Worm (Caenorhabditis elegans) whole organism, mixed stage, embryonic: ENCODE measurements around the gene F42A10.7.

Experiments used
- M03D4.4 ChIP-seq: sonication (generic microtip); optimal IDR thresholded peaks from 2 replicates; lab custom pipeline; 2017; ENCODE audit warnings: mild to moderate bottlenecking, missing genetic modification characterization, missing compliant biosample characterization
- blmp-1 ChIP-seq: fragments of 150-350 bp; optimal IDR thresholded peaks from 2 replicates; lab custom pipeline; 2014; ENCODE audit warnings: missing biosample characterization, missing genetic modification characterization
- ces-1 ChIP-seq: fragments of 150-350 bp; optimal IDR thresholded peaks from 2 replicates; lab custom pipeline; 2014; ENCODE audit warnings: missing biosample characterization, missing genetic modification reagents, missing genetic modification characterization
- cnd-1 ChIP-seq: fragments of 200-800 bp; sonication (Bioruptor generic); optimal IDR thresholded peaks from 2 replicates; lab custom pipeline; 2018; ENCODE audit warnings: mild to moderate bottlenecking, missing genetic modification characterization, missing compliant biosample characterization
- elt-3 ChIP-seq: fragments of 150-350 bp; optimal IDR thresholded peaks from 2 replicates; lab custom pipeline; 2014; ENCODE audit warnings: missing biosample characterization, missing genetic modification characterization
- ham-2 ChIP-seq: fragments of 200-800 bp; sonication (Bioruptor generic); optimal IDR thresholded peaks from 2 replicates; lab custom pipeline; 2018; ENCODE audit warnings: mild to moderate bottlenecking, missing genetic modification characterization, missing compliant biosample characterization
- lin-13 ChIP-seq: fragments of 150-350 bp; optimal IDR thresholded peaks from 2 replicates; lab custom pipeline; 2014; ENCODE audit warnings: missing biosample characterization, missing genetic modification characterization
- lsy-2 ChIP-seq: fragments of 150-350 bp; optimal IDR thresholded peaks from 2 replicates; lab custom pipeline; 2014; ENCODE audit warnings: missing biosample characterization, missing genetic modification characterization
- nhr-12 ChIP-seq: fragments of 150-350 bp; optimal IDR thresholded peaks from 2 replicates; lab custom pipeline; 2014; ENCODE audit warnings: missing biosample characterization, missing genetic modification characterization
- nhr-76 ChIP-seq: sonication (generic microtip); optimal IDR thresholded peaks from 2 replicates; lab custom pipeline; 2017; ENCODE audit warnings: missing biosample characterization, missing genetic modification characterization
- snpc-4 ChIP-seq: fragments of 150-350 bp; optimal IDR thresholded peaks from 2 replicates; lab custom pipeline; 2014; ENCODE audit warnings: missing biosample characterization, missing genetic modification characterization
- sptf-1 ChIP-seq: sonication (generic microtip); optimal IDR thresholded peaks from 2 replicates; lab custom pipeline; 2017; ENCODE audit warnings: mild to moderate bottlenecking, missing genetic modification characterization, moderate library complexity, missing compliant biosample characterization
- unc-62 ChIP-seq: fragments of 150-350 bp; optimal IDR thresholded peaks from 2 replicates; lab custom pipeline; 2014; ENCODE audit warnings: missing biosample characterization, missing genetic modification reagents, missing genetic modification characterization
- ztf-11 ChIP-seq: fragments of 150-350 bp; optimal IDR thresholded peaks from 2 replicates; lab custom pipeline; 2014; ENCODE audit warnings: missing biosample characterization, missing genetic modification characterization

DNA sequence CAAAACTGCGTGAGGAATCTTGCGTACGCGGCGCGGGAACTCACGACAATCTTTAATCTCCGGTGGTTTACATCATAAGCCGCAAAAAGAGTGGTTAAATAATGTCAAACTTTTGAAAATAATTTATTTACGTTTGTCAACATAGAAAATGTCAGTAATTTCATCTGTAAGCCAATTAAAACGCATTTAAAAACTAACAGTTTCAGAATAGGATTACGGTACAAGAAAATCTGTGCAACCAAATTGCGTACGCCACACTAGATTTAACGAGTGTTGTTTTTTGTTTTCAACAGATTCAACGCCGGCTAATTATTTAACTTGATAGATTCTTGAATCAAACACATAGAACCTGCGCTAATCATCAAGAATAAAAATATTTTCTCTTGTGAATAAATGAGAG, 37.7 kb downstream of the F42A10.7 start:
- TF ChIP-seq ces-1 (no peak), unc-62 (GFP tag; lab: Kevin White, UChicago) (no peak), lin-13 (tag; lab: Kevin White, UChicago) (no peak), lsy-2 (tag; lab: Kevin White, UChicago) (no peak), blmp-1 (tag; lab: Kevin White, UChicago) (no peak), nhr-76 (tag; lab: Kevin White, UChicago) (no peak), ham-2 (GFP tag; lab: Kevin White, UChicago) (no peak), snpc-4 (tag; lab: Kevin White, UChicago) (no peak), M03D4.4 (no peak), sptf-1 (tag; lab: Kevin White, UChicago) (no peak), nhr-12 (tag; lab: Kevin White, UChicago) (no peak), cnd-1 (tag; lab: Kevin White, UChicago) (no peak), ztf-11 (tag; lab: Kevin White, UChicago) (no peak), elt-3 (no peak)
